Worm (Caenorhabditis elegans): ENCODE results near the gene str-190.

DNA sequence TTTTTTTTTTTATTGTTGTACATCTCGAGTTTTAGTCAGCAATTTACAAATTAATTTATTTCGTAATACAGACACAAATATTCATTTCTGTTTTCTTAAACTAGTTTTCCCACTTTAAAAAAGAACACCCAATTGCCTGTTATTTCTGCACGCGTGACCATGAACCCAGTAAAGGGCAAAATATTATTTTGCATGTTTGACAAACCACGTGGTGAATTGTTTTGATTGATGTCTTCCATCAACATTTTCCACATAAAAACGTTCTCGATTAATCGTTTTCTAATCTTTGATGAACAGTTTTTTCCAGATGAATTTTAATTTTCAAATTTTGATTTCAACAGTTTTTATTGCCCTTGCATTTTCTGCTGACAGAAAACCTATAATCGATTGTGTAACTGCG, 47.4 kb upstream of the str-190 start, which contains the start of gene C54F6.18:
- no peak for TF ChIP-seq elt-2 (tag; optimal IDR thresholded peaks at IDR 0.05)
- TF ChIP-seq nhr-25 (tag; optimal IDR thresholded peaks at IDR 0.05) = no peak
- no peak for TF ChIP-seq nfya-1 (tag; optimal IDR thresholded peaks at IDR 0.05; ENCODE audit: insufficient read depth)
- no peak for TF ChIP-seq elt-3 (tag; optimal IDR thresholded peaks at IDR 0.05)
- no peak for TF ChIP-seq fkh-2 (tag; optimal IDR thresholded peaks at IDR 0.05)
- no peak for TF ChIP-seq nhr-28 (tag; optimal IDR thresholded peaks at IDR 0.05)

All from whole organism, L3 larva.